Fruit fly (Drosophila melanogaster) whole organism: Measurements from ENCODE around the gene Eig71Ec.

ENCODE experiments used
- CG8478 ChIP-seq: fragments of >200 bp; optimal IDR thresholded peaks from 2 replicates; lab custom pipeline; 2018; ENCODE audit warnings: inconsistent platforms
- pan ChIP-seq: fragments of >200 bp; optimal IDR thresholded peaks from 2 replicates; lab custom pipeline; 2017
- psq ChIP-seq: fragments of >200 bp; optimal IDR thresholded peaks from 2 replicates; lab custom pipeline; 2017

DNA sequence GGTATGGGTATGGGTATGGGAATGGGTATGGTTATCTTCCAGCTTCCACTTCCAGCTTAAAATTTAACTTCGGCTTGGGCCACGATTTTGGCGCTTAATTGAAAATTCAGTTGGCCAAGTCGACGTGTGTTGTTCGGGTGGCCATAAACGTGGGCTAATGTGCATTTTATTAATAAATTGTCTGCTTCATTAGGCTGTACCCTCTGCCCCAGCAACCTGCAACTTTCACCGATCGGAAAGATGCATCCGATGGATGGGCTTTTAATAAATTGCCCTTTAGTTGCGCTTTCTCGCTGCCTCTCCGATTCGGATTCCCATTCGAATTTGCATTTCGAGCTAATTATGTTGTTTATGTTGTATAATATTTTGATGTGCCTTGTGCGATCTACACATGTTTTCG lies 43.1 kb upstream of the Eig71Ec start:
- no peak for TF ChIP-seq psq
- TF ChIP-seq pan (lab: Kevin White, UChicago): no peak
- TF ChIP-seq CG8478: no peak
